Fruit fly (Drosophila melanogaster): Measurements from ENCODE around the gene ATP6AP2.

ATP6AP2 gene

DNA sequence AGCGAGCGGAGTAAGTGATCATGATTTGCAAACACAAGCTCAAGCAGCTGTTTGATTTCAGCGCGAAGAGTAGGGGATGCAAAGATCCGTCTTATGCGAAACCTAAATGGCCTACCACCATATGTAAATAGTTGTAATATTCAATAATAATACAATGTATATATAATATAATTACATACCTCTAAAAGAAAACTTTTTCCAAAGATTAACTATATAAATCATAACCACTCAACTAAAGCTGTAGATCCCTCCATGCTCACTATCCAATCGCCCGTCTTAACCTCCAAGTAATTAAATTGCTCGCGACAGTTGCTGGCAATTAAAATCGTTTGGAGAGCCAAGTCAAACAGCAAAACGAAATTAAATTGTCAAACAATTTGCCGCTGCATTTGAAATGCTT is 33.1 kb upstream of the ATP6AP2 start (continued):
- TF ChIP-seq Nf-YB (GFP tag; optimal IDR thresholded peaks at IDR 0.05) (no peak), CTCF (GFP tag; optimal IDR thresholded peaks at IDR 0.05) (no peak), Sry-β (GFP tag; optimal IDR thresholded peaks at IDR 0.05) (no peak), grn (GFP tag; optimal IDR thresholded peaks at IDR 0.05) (no peak), sisA (GFP tag; IDR thresholded peaks at IDR 0.05) (peak; percentile 72), Six4 (GFP tag; optimal IDR thresholded peaks at IDR 0.05) (peak; percentile 59), yki (optimal IDR thresholded peaks at IDR 0.05) (no peak), CG2120 (GFP tag; optimal IDR thresholded peaks at IDR 0.05) (peak; percentile 79), Dbx (GFP tag; IDR thresholded peaks at IDR 0.05) (peak; percentile 81), CG4360 (GFP tag; IDR thresholded peaks at IDR 0.05) (no peak), CG8478 (optimal IDR thresholded peaks at IDR 0.05) (no peak), CG34224 (GFP tag; IDR thresholded peaks at IDR 0.05; ENCODE audit: partially characterized antibody) (no peak), jigr1 (GFP tag; IDR thresholded peaks at IDR 0.05) (0 out of 3 replicates have a peak, but pooled peaks have one; percentile 35), sug (tag; optimal IDR thresholded peaks at IDR 0.05) (no peak), trem (tag; optimal IDR thresholded peaks at IDR 0.05) (no peak), CG14050 (GFP tag; IDR thresholded peaks at IDR 0.05) (peak; percentile 69; the same call in 2 of the 3 replicates), B-H1 (GFP tag; IDR thresholded peaks at IDR 0.05) (peak; percentile 75), Bgb (GFP tag; IDR thresholded peaks at IDR 0.05; ENCODE audit: partially characterized antibody) (no peak), CG3726 (GFP tag; IDR thresholded peaks at IDR 0.05) (0 out of 3 replicates have a peak, but pooled peaks have one; percentile 41), CG9437 (GFP tag; optimal IDR thresholded peaks at IDR 0.05) (peak; percentile 44), emc (GFP tag; optimal IDR thresholded peaks at IDR 0.05) (no peak), chinmo (GFP tag; IDR thresholded peaks at IDR 0.05; ENCODE audit: partially characterized antibody) (no peak), row (GFP tag; IDR thresholded peaks at IDR 0.05) (peak; percentile 85), Hand (GFP tag; optimal IDR thresholded peaks at IDR 0.05) (no peak), CG9876 (GFP tag; optimal IDR thresholded peaks at IDR 0.05) (no peak), da (GFP tag; optimal IDR thresholded peaks at IDR 0.05) (no peak), Kr (GFP tag; optimal IDR thresholded peaks at IDR 0.05) (no peak), CG31224 (GFP tag; IDR thresholded peaks at IDR 0.05) (peak; percentile 77), tna (GFP tag; IDR thresholded peaks at IDR 0.05; ENCODE audit: partially characterized antibody) (no peak), CG14965 (GFP tag; optimal IDR thresholded peaks at IDR 0.05; ENCODE audit: borderline replicate concordance) (no peak), Elba2 (GFP tag; optimal IDR thresholded peaks at IDR 0.05) (no peak), Stat92E (GFP tag; optimal IDR thresholded peaks at IDR 0.05) (no peak), CG17385 (GFP tag; optimal IDR thresholded peaks at IDR 0.05) (no peak), amos (GFP tag; IDR thresholded peaks at IDR 0.05; ENCODE audit: partially characterized antibody) (no peak), Tbp (GFP tag; optimal IDR thresholded peaks at IDR 0.05) (no peak), nerfin-1 (tag; optimal IDR thresholded peaks at IDR 0.05) (no peak), CG18476 (GFP tag; optimal IDR thresholded peaks at IDR 0.05) (no peak), fd3F (GFP tag; optimal IDR thresholded peaks at IDR 0.05) (peak; percentile 74), CG8290 (GFP tag; optimal IDR thresholded peaks at IDR 0.05) (no peak), CG8290 (tag; optimal IDR thresholded peaks at IDR 0.05) (peak in 1 of 2 experiments; percentile 21), seq (GFP tag; IDR thresholded peaks at IDR 0.05) (peak; percentile 71), ab (GFP tag; optimal IDR thresholded peaks at IDR 0.05) (no peak), btn (GFP tag; optimal IDR thresholded peaks at IDR 0.05) (no peak), CG4707 (GFP tag; optimal IDR thresholded peaks at IDR 0.05) (no peak), Fer3 (tag; optimal IDR thresholded peaks at IDR 0.05) (peak; percentile 72), CG31441 (GFP tag; IDR thresholded peaks at IDR 0.05) (peak; percentile 83), Bteb2 (GFP tag; optimal IDR thresholded peaks at IDR 0.05) (no peak), Atf3 (GFP tag; optimal IDR thresholded peaks at IDR 0.05) (no peak), abd-A (tag; optimal IDR thresholded peaks at IDR 0.05) (no peak), CG10959 (GFP tag; IDR thresholded peaks at IDR 0.05) (no peak), CG30403 (GFP tag; optimal IDR thresholded peaks at IDR 0.05) (peak; percentile 78), br (optimal IDR thresholded peaks at IDR 0.05) (no peak), dm (GFP tag; optimal IDR thresholded peaks at IDR 0.05) (no peak), CG2875 (GFP tag; optimal IDR thresholded peaks at IDR 0.05) (peak; percentile 4)
